Worm (Caenorhabditis elegans): Measurements from ENCODE around the gene lab-2.
A peak's percentile ranks its signal among the peaks of the same experiment; 100 is the strongest.

lab-2 gene

ce11 chrIII:7293075-7293684 lies 36.2 kb downstream of the lab-2 start, which contains the start of gene cwf-19L2:
Gene cwf-19L2 (plus strand): TSS chrIII:7293634.
- TF ChIP-seq nhr-77 (tag; optimal IDR thresholded peaks at IDR 0.05) (no peak), C04F5.9 (tag; optimal IDR thresholded peaks at IDR 0.05) (no peak), unc-130 (tag; optimal IDR thresholded peaks at IDR 0.05) (no peak), nhr-84 (tag; optimal IDR thresholded peaks at IDR 0.05) (no peak), nhr-71 (tag; optimal IDR thresholded peaks at IDR 0.05) (no peak), vab-15 (tag; optimal IDR thresholded peaks at IDR 0.05) (no peak), nhr-20 (tag; optimal IDR thresholded peaks at IDR 0.05) (no peak), lin-35 (GFP tag; optimal IDR thresholded peaks at IDR 0.05) (peak in 1 of 2 experiments; percentile 3), elt-2 (tag; optimal IDR thresholded peaks at IDR 0.05) (no peak), ceh-63 (GFP tag; optimal IDR thresholded peaks at IDR 0.05) (no peak), lsy-2 (tag; optimal IDR thresholded peaks at IDR 0.05) (peak; percentile 44 to 70), zag-1 (tag; optimal IDR thresholded peaks at IDR 0.05) (no peak), rnt-1 (tag; optimal IDR thresholded peaks at IDR 0.05) (no peak), pag-3 (tag; optimal IDR thresholded peaks at IDR 0.05; ENCODE audit: borderline replicate concordance, insufficient read depth) (no peak), efl-1 (optimal IDR thresholded peaks at IDR 0.05) (peak; percentile 2 to 67), efl-1 (GFP tag; optimal IDR thresholded peaks at IDR 0.05 in 1 of 2) (no peak), ces-1 (GFP tag; optimal IDR thresholded peaks at IDR 0.05) (no peak), F16B12.6 (tag; optimal IDR thresholded peaks at IDR 0.05) (peak; percentile 57), hpl-2 (GFP tag; optimal IDR thresholded peaks at IDR 0.05) (no peak), swsn-7 (tag; optimal IDR thresholded peaks at IDR 0.05) (no peak), nhr-47 (tag; optimal IDR thresholded peaks at IDR 0.05) (no peak)

ce11 chrIII:7292569-7292968 lies 36.8 kb downstream of the lab-2 start:
- TF ChIP-seq fkh-10 (GFP tag; optimal IDR thresholded peaks at IDR 0.05) (no peak), aha-1 (tag; optimal IDR thresholded peaks at IDR 0.05) (no peak), ceh-8 (GFP tag; optimal IDR thresholded peaks at IDR 0.05) (no peak), sox-4 (tag; optimal IDR thresholded peaks at IDR 0.05) (no peak), mef-2 (tag; optimal IDR thresholded peaks at IDR 0.05) (no peak), lin-35 (GFP tag; optimal IDR thresholded peaks at IDR 0.05) (peak; percentile 22 to 33), skn-1 (tag; optimal IDR thresholded peaks at IDR 0.05) (peak; percentile 49), C04F5.9 (tag; optimal IDR thresholded peaks at IDR 0.05) (no peak), ztf-4 (tag; optimal IDR thresholded peaks at IDR 0.05) (no peak), unc-130 (tag; optimal IDR thresholded peaks at IDR 0.05) (no peak), nhr-85 (tag) (no peak), dpl-1 (GFP tag; optimal IDR thresholded peaks at IDR 0.05) (peak in 1 of 3 experiments; percentile 32), C16A3.4 (tag; optimal IDR thresholded peaks at IDR 0.05) (peak; percentile 22), blmp-1 (tag; optimal IDR thresholded peaks at IDR 0.05) (peak; percentile 98), lin-39 (tag; optimal IDR thresholded peaks at IDR 0.05) (no peak), rnt-1 (tag; optimal IDR thresholded peaks at IDR 0.05) (peak; percentile 4), nhr-12 (tag; optimal IDR thresholded peaks at IDR 0.05) (no peak), pax-3 (tag; optimal IDR thresholded peaks at IDR 0.05) (no peak), lsy-2 (tag; optimal IDR thresholded peaks at IDR 0.05) (peak in 1 of 2 experiments; percentile 28), sup-37 (GFP tag; optimal IDR thresholded peaks at IDR 0.05) (no peak), efl-1 (optimal IDR thresholded peaks at IDR 0.05) (peak in 1 of 2 experiments; percentile 5), efl-1 (GFP tag; optimal IDR thresholded peaks at IDR 0.05 in 1 of 2) (no peak), mep-1 (tag; optimal IDR thresholded peaks at IDR 0.05) (peak; percentile 69), ces-1 (GFP tag; optimal IDR thresholded peaks at IDR 0.05) (no peak), nhr-11 (tag; optimal IDR thresholded peaks at IDR 0.05) (no peak), nhr-19 (GFP tag; conservative IDR thresholded peaks at IDR 0.05) (no peak), lin-14 (GFP tag; optimal IDR thresholded peaks at IDR 0.05) (peak; percentile 61), snu-23 (GFP tag; optimal IDR thresholded peaks at IDR 0.05) (peak; percentile 10), unc-98 (GFP tag; IDR thresholded peaks at IDR 0.05) (no peak)
